Worm (Caenorhabditis elegans) whole organism, L3 larva: ENCODE data around the gene F58D2.2.
A peak's percentile ranks its signal among the peaks of the same experiment; 100 is the strongest.

Source experiments
- R02D3.7 ChIP-seq: fragments of 150-350 bp; optimal IDR thresholded peaks from 2 replicates; lab custom pipeline; 2014; ENCODE audit warnings: missing biosample characterization, missing genetic modification characterization
- ZK546.5 ChIP-seq: sonication (generic microtip); optimal IDR thresholded peaks from 2 replicates; lab custom pipeline; 2017; ENCODE audit warnings: missing biosample characterization, missing genetic modification characterization
- ceh-16 ChIP-seq: sonication (generic microtip); optimal IDR thresholded peaks from 2 replicates; lab custom pipeline; 2017; ENCODE audit warnings: missing biosample characterization, missing genetic modification characterization
- ceh-82 ChIP-seq: fragments of 150-350 bp; optimal IDR thresholded peaks from 2 replicates; lab custom pipeline; 2014; ENCODE audit warnings: missing biosample characterization, missing genetic modification characterization
- ceh-9 ChIP-seq: sonication (generic microtip); optimal IDR thresholded peaks from 2 replicates; lab custom pipeline; 2018; ENCODE audit warnings: missing biosample characterization, missing genetic modification characterization
- daf-12 ChIP-seq: fragments of 150-350 bp; optimal IDR thresholded peaks from 2 replicates; lab custom pipeline; 2014; ENCODE audit warnings: missing biosample characterization, missing genetic modification reagents, missing genetic modification characterization
- egl-27 ChIP-seq: sonication (generic microtip); optimal IDR thresholded peaks from 4 replicates; lab custom pipeline; 2017; ENCODE audit warnings: missing biosample characterization, missing genetic modification reagents, missing genetic modification characterization
- egl-5 ChIP-seq: fragments of 150-350 bp; optimal IDR thresholded peaks from 2 replicates; lab custom pipeline; 2017; ENCODE audit warnings: missing biosample characterization, missing genetic modification reagents, missing genetic modification characterization, inconsistent platforms
- elt-2 ChIP-seq: sonication (generic microtip); optimal IDR thresholded peaks from 2 replicates; lab custom pipeline; 2016; ENCODE audit warnings: missing genetic modification reagents, mild to moderate bottlenecking, missing genetic modification characterization, missing compliant biosample characterization
- eor-1 ChIP-seq, 2 experiments: fragments of 150-350 bp; optimal IDR thresholded peaks; 2 replicates each; lab custom pipeline; 2014 to 2018; ENCODE audit warnings: missing biosample characterization in 2 of 2, missing genetic modification characterization in 2 of 2
- fkh-10 ChIP-seq: sonication (generic microtip); optimal IDR thresholded peaks from 2 replicates; lab custom pipeline; 2017; ENCODE audit warnings: missing biosample characterization, missing genetic modification reagents, missing genetic modification characterization
- fos-1 ChIP-seq: fragments of 150-350 bp; optimal IDR thresholded peaks from 2 replicates; lab custom pipeline; 2014; ENCODE audit warnings: missing biosample characterization, missing genetic modification characterization
- hmg-11 ChIP-seq: sonication (generic microtip); optimal IDR thresholded peaks from 2 replicates; lab custom pipeline; 2016; ENCODE audit warnings: missing genetic modification characterization, missing compliant biosample characterization
- jun-1 ChIP-seq: fragments of 150-350 bp; optimal IDR thresholded peaks from 2 replicates; lab custom pipeline; 2014; ENCODE audit warnings: missing biosample characterization, missing genetic modification reagents, missing genetic modification characterization
- lin-15B ChIP-seq: fragments of 150-350 bp; optimal IDR thresholded peaks from 2 replicates; lab custom pipeline; 2014; ENCODE audit warnings: missing biosample characterization, missing genetic modification characterization
- lin-39 ChIP-seq: fragments of 150-350 bp; optimal IDR thresholded peaks from 2 replicates; lab custom pipeline; 2018; ENCODE audit warnings: missing biosample characterization, missing genetic modification reagents, missing genetic modification characterization
- mdl-1 ChIP-seq: fragments of 150-350 bp; optimal IDR thresholded peaks from 2 replicates; lab custom pipeline; 2014; ENCODE audit warnings: missing biosample characterization, missing genetic modification characterization
- mml-1 ChIP-seq: fragments of 150-350 bp; sonication (generic microtip); optimal IDR thresholded peaks from 3 replicates; lab custom pipeline; 2014; ENCODE audit warnings: missing biosample characterization, missing genetic modification characterization
- nfya-1 ChIP-seq: sonication (generic microtip); optimal IDR thresholded peaks from 2 replicates; lab custom pipeline; 2017; ENCODE audit warnings: missing genetic modification characterization, mild to moderate bottlenecking, missing compliant biosample characterization, antibody characterized with exemption, moderate library complexity; ENCODE audit not compliant: insufficient read depth
- nhr-11 ChIP-seq: fragments of 150-350 bp; optimal IDR thresholded peaks from 2 replicates; lab custom pipeline; 2014; ENCODE audit warnings: missing biosample characterization, missing genetic modification characterization
- nhr-12 ChIP-seq: fragments of 150-350 bp; optimal IDR thresholded peaks from 2 replicates; lab custom pipeline; 2014; ENCODE audit warnings: missing biosample characterization, missing genetic modification characterization
- nhr-25 ChIP-seq: sonication (generic microtip); optimal IDR thresholded peaks from 2 replicates; lab custom pipeline; 2017; ENCODE audit warnings: missing biosample characterization, missing genetic modification characterization
- nhr-28 ChIP-seq: fragments of 150-350 bp; optimal IDR thresholded peaks from 2 replicates; lab custom pipeline; 2014; ENCODE audit warnings: missing biosample characterization, missing genetic modification characterization
- nhr-43 ChIP-seq: sonication (generic microtip); optimal IDR thresholded peaks from 2 replicates; lab custom pipeline; 2016; ENCODE audit warnings: mild to moderate bottlenecking, missing genetic modification characterization, missing compliant biosample characterization; ENCODE audit not compliant: poor library complexity, severe bottlenecking
- nhr-67 ChIP-seq: fragments of 150-350 bp; optimal IDR thresholded peaks from 2 replicates; lab custom pipeline; 2014; ENCODE audit warnings: missing biosample characterization, missing genetic modification characterization
- nhr-77 ChIP-seq: fragments of 150-350 bp; optimal IDR thresholded peaks from 2 replicates; lab custom pipeline; 2014; ENCODE audit warnings: missing biosample characterization, missing genetic modification characterization
- sea-2 ChIP-seq: fragments of 150-350 bp; sonication (generic microtip); optimal IDR thresholded peaks from 4 replicates; lab custom pipeline; 2014; ENCODE audit warnings: missing biosample characterization, missing genetic modification reagents, missing genetic modification characterization
- skn-1 ChIP-seq: fragments of 150-350 bp; optimal IDR thresholded peaks from 2 replicates; lab custom pipeline; 2014; ENCODE audit warnings: missing biosample characterization, missing genetic modification characterization
- snpc-4 ChIP-seq: fragments of 150-350 bp; optimal IDR thresholded peaks from 2 replicates; lab custom pipeline; 2014; ENCODE audit warnings: missing biosample characterization, missing genetic modification characterization
- tbx-2 ChIP-seq: sonication (generic microtip); optimal IDR thresholded peaks from 2 replicates; lab custom pipeline; 2016; ENCODE audit warnings: mild to moderate bottlenecking, missing genetic modification characterization, missing compliant biosample characterization
- unc-39 ChIP-seq: sonication (generic microtip); optimal IDR thresholded peaks from 4 replicates; lab custom pipeline; 2017; ENCODE audit warnings: missing biosample characterization, missing genetic modification characterization
- zag-1 ChIP-seq: fragments of 150-350 bp; optimal IDR thresholded peaks from 2 replicates; lab custom pipeline; 2014; ENCODE audit warnings: missing biosample characterization, missing genetic modification characterization
- ztf-11 ChIP-seq: fragments of 150-350 bp; optimal IDR thresholded peaks from 2 replicates; lab custom pipeline; 2014; ENCODE audit warnings: missing biosample characterization, missing genetic modification characterization
- ztf-4 ChIP-seq: fragments of 150-350 bp; optimal IDR thresholded peaks from 2 replicates; lab custom pipeline; 2014; ENCODE audit warnings: missing biosample characterization, missing genetic modification characterization

F58D2.2 gene

DNA sequence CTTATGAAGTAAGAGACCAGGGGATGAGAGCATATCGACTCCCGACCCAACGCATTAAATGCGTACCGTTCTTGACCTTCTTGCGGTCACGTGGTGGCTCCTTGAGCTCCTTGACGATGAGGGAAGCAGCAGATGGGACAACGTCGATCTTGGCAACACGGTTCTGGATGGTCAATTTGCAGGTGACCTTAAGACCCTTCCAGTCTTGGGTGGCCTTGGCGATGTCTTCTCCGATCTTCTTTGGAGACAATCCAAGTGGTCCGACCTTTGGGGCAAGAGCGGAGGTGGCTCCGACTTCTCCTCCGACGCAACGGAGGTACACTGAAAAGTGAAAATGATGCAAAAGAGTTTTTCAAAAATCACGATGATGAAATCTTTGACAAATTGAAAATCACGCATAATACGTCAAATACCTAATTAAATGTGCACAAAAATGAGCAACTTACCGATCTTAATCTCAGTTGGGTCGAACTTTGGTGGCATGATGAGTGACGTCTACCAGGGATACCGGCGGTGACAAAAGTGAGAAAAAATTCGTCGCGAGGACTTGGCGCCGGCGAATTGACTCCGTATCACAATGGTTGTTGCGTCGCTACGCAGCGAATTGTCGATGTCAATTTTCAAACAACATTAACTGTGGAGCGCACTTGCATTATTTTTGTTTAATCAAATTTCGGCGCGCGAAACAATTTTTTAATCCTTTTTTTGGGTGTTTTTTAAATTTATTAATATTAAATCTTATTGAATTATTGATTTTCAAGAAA, 50.7 kb downstream of the F58D2.2 start, which contains the start of gene rpl-12 (continued):
- TF ChIP-seq R02D3.7: peak; percentile 91
- TF ChIP-seq lin-39 (tag; lab: Kevin White, UChicago): peak; percentile 100
- peak; percentile 88 for TF ChIP-seq egl-27 (tag; lab: Kevin White, UChicago)
- TF ChIP-seq fos-1: peak; percentile 75
- peak; percentile 91 for TF ChIP-seq elt-2 (tag; lab: Kevin White, UChicago)
- peak; percentile 96 for TF ChIP-seq tbx-2
- TF ChIP-seq jun-1: peak; percentile 98
- TF ChIP-seq fkh-10 (GFP tag; lab: Kevin White, UChicago): peak; percentile 99
- peak; percentile 79 for TF ChIP-seq nhr-28
- TF ChIP-seq ztf-11: no peak
- TF ChIP-seq lin-15B (tag; lab: Kevin White, UChicago): peak; percentile 100
- TF ChIP-seq ceh-82 (tag; lab: Kevin White, UChicago): peak; percentile 89
- peak; percentile 98 for TF ChIP-seq nfya-1 (tag; lab: Kevin White, UChicago)
- no peak for TF ChIP-seq unc-39 (tag; lab: Kevin White, UChicago)
- peak; percentile 95 for TF ChIP-seq nhr-11 (tag; lab: Kevin White, UChicago)
- TF ChIP-seq nhr-12 (tag; lab: Kevin White, UChicago): no peak
- no peak for TF ChIP-seq mml-1
- no peak for TF ChIP-seq ceh-9
- TF ChIP-seq sea-2 (GFP tag; lab: Kevin White, UChicago): no peak
- peak; percentile 99 for TF ChIP-seq nhr-25
- peak; percentile 37 for TF ChIP-seq daf-12
- peak; percentile 99 for TF ChIP-seq egl-5 (tag; lab: Kevin White, UChicago)
- TF ChIP-seq hmg-11: peak; percentile 91
- peak; percentile 67 for TF ChIP-seq zag-1 (tag; lab: Kevin White, UChicago)
- TF ChIP-seq skn-1: peak; percentile 96

DNA sequence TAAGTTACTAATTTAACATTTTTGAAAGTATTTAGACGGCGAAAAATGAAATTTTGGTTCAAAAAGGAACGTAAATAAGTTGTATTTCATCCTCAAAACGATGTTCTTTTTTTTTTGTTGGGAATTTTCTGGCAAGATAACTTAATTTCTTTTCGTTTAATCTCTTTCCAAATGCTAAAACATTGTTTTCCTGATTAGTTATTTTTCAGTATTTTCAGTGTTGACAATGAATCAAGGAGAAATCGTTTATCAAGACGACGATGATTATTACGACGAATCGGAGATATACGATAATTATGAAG, 51.2 kb downstream of the F58D2.2 start, which contains the start of gene lin-54:
TSS of gene lin-54 (plus strand) at position 203 of the 302 bp plus-strand sequence.
- TF ChIP-seq snpc-4 (tag; lab: Kevin White, UChicago): no peak
- TF ChIP-seq nhr-77 (tag; lab: Kevin White, UChicago): no peak
- TF ChIP-seq ZK546.5: no peak
- peak in 1 of 2 experiments; percentile 5 for TF ChIP-seq eor-1 (tag; optimal IDR thresholded peaks at IDR 0.05; lab: Kevin White, UChicago)
- no peak for TF ChIP-seq ceh-16

DNA sequence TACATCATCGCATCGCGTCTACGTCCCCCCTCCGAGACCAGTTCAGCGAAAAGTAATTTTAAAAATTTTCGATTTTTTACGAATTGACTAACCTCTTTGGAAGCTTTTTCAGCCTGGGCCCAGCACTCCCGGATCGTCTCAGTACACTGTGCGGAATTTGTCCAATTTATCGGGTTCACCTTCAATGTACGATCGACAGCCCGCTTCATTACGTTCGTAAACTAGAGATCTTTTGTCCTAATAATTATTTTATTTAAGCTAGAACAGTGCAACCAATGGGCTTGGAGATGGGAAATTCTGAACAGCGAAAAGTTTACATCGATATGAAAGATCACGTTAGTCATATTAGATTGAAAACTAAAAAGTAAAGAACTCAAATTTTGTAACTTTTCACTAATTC, 51.8 kb downstream of the F58D2.2 start:
- TF ChIP-seq jun-1 (no peak), lin-39 (tag; lab: Kevin White, UChicago) (no peak), sea-2 (GFP tag; lab: Kevin White, UChicago) (no peak), egl-27 (tag; lab: Kevin White, UChicago) (no peak), fos-1 (no peak), fkh-10 (GFP tag; lab: Kevin White, UChicago) (no peak), ceh-82 (tag; lab: Kevin White, UChicago) (no peak), nhr-11 (tag; lab: Kevin White, UChicago) (no peak), mdl-1 (tag; lab: Kevin White, UChicago) (no peak), R02D3.7 (no peak), ztf-4 (tag; lab: Kevin White, UChicago) (no peak), ceh-9 (no peak), nhr-77 (tag; lab: Kevin White, UChicago) (no peak), nhr-67 (tag; lab: Kevin White, UChicago) (no peak), nhr-43 (tag; lab: Kevin White, UChicago) (no peak)
